Worm (Caenorhabditis elegans): ENCODE results near the gene Y39A1A.3.

ce11 chrIII:10636493-10637031 lies 40.3 kb upstream of the Y39A1A.3 start:
- TF ChIP-seq elt-1 (tag; optimal IDR thresholded peaks at IDR 0.05) (no peak), lin-39 (tag; optimal IDR thresholded peaks at IDR 0.05) (no peak), nhr-237 (tag; optimal IDR thresholded peaks at IDR 0.05) (no peak), lin-15B (tag; optimal IDR thresholded peaks at IDR 0.05) (no peak), ztf-11 (tag; optimal IDR thresholded peaks at IDR 0.05) (no peak), nhr-76 (tag; optimal IDR thresholded peaks at IDR 0.05) (no peak), elt-2 (tag; optimal IDR thresholded peaks at IDR 0.05) (no peak)
